Fruit fly (Drosophila melanogaster) whole organism, prepupa: ENCODE data around the gene CG44002.

Experiments
- Blimp-1 ChIP-seq: fragments of 200-800 bp; sonication (Bioruptor generic); optimal IDR thresholded peaks from 3 replicates; lab custom pipeline; 2017; ENCODE audit warnings: missing biosample characterization, missing genetic modification characterization, mild to moderate bottlenecking, moderate library complexity, missing genetic modification reagents
- CG10631 ChIP-seq: fragments of 200-800 bp; sonication (Bioruptor generic); optimal IDR thresholded peaks from 2 replicates; lab custom pipeline; 2016; ENCODE audit warnings: missing biosample characterization, missing genetic modification characterization
- CG10669 ChIP-seq: fragments of 200-800 bp; sonication (Bioruptor generic); optimal IDR thresholded peaks from 3 replicates; lab custom pipeline; 2018; ENCODE audit warnings: missing biosample characterization, mild to moderate bottlenecking, missing genetic modification characterization, moderate library complexity
- CG11902 ChIP-seq: fragments of 200-800 bp; sonication (Bioruptor generic); optimal IDR thresholded peaks from 3 replicates; lab custom pipeline; 2016; ENCODE audit warnings: missing biosample characterization, missing genetic modification characterization
- CG15336 ChIP-seq: fragments of 200-800 bp; sonication (Bioruptor generic); IDR thresholded peaks from 2 replicates; pipeline ENCODE4 v1.3.6; 2022; ENCODE audit warnings: missing biosample characterization, missing genetic modification characterization
- CG1621 ChIP-seq: fragments of 200-800 bp; sonication (Bioruptor generic); optimal IDR thresholded peaks from 3 replicates; lab custom pipeline; 2018; ENCODE audit warnings: missing biosample characterization, mild to moderate bottlenecking, missing genetic modification characterization
- CG16779 ChIP-seq: fragments of 200-800 bp; sonication (Bioruptor generic); optimal IDR thresholded peaks from 3 replicates; lab custom pipeline; 2017; ENCODE audit warnings: missing biosample characterization, mild to moderate bottlenecking, missing genetic modification characterization
- CG3032 ChIP-seq: fragments of 200-800 bp; optimal IDR thresholded peaks from 2 replicates; lab custom pipeline; 2019; ENCODE audit warnings: missing biosample characterization, mild to moderate bottlenecking, missing genetic modification characterization, moderate library complexity
- CG31627 ChIP-seq: fragments of 200-800 bp; sonication (Bioruptor generic); optimal IDR thresholded peaks from 3 replicates; lab custom pipeline; 2016; ENCODE audit warnings: missing biosample characterization, missing genetic modification characterization
- CG34406 ChIP-seq: fragments of 200-800 bp; sonication (Bioruptor generic); optimal IDR thresholded peaks from 3 replicates; lab custom pipeline; 2016; ENCODE audit warnings: missing biosample characterization, missing genetic modification characterization
- CG6163 ChIP-seq: fragments of 200-800 bp; sonication (Bioruptor generic); IDR thresholded peaks from 3 replicates; pipeline ENCODE4 v1.3.6; 2022; ENCODE audit warnings: missing biosample characterization, missing genetic modification characterization
- CG6276 ChIP-seq: fragments of 200-800 bp; sonication (Bioruptor generic); optimal IDR thresholded peaks from 2 replicates; lab custom pipeline; 2017; ENCODE audit warnings: missing biosample characterization, mild to moderate bottlenecking, missing genetic modification characterization
- CG6792 ChIP-seq: fragments of 200-800 bp; sonication (Bioruptor generic); optimal IDR thresholded peaks from 3 replicates; lab custom pipeline; 2016; ENCODE audit warnings: missing biosample characterization, missing genetic modification characterization
- CG6854 ChIP-seq: fragments of 200-800 bp; sonication (Bioruptor generic); optimal IDR thresholded peaks from 2 replicates; lab custom pipeline; 2017; ENCODE audit warnings: missing biosample characterization, mild to moderate bottlenecking, missing genetic modification characterization
- CG8119 ChIP-seq: fragments of 200-800 bp; sonication (Bioruptor generic); IDR thresholded peaks from 3 replicates; pipeline ENCODE4 v1.3.6; 2022; ENCODE audit warnings: missing biosample characterization, missing genetic modification characterization
- CG8319 ChIP-seq: fragments of 200-800 bp; sonication (Bioruptor generic); optimal IDR thresholded peaks from 3 replicates; lab custom pipeline; 2016; ENCODE audit warnings: missing biosample characterization, missing genetic modification characterization
- CG9139 ChIP-seq: fragments of 200-800 bp; sonication (Bioruptor generic); optimal IDR thresholded peaks from 3 replicates; lab custom pipeline; 2017; ENCODE audit warnings: missing biosample characterization, mild to moderate bottlenecking, missing genetic modification characterization
- Eip75B ChIP-seq: fragments of 200-800 bp; sonication (Bioruptor generic); optimal IDR thresholded peaks from 3 replicates; lab custom pipeline; 2016; ENCODE audit warnings: missing biosample characterization, missing genetic modification characterization
- Eip78C ChIP-seq: fragments of 200-800 bp; sonication (Bioruptor generic); peaks from one replicate; lab custom pipeline; 2016; ENCODE audit warnings: missing biosample characterization, missing genetic modification characterization
- Eip93F ChIP-seq: fragments of 200-800 bp; sonication (Bioruptor generic); optimal IDR thresholded peaks from 2 replicates; lab custom pipeline; 2016; ENCODE audit warnings: missing biosample characterization, mild to moderate bottlenecking, missing genetic modification characterization
- Ets21C ChIP-seq: fragments of 200-800 bp; sonication (Bioruptor generic); optimal IDR thresholded peaks from 3 replicates; lab custom pipeline; 2016; ENCODE audit warnings: missing biosample characterization, missing genetic modification characterization
- Ets96B ChIP-seq: fragments of 200-800 bp; optimal IDR thresholded peaks from 2 replicates; lab custom pipeline; 2019; ENCODE audit warnings: missing biosample characterization, mild to moderate bottlenecking, missing genetic modification characterization, moderate library complexity
- Gug ChIP-seq: fragments of 200-800 bp; sonication (Bioruptor generic); IDR thresholded peaks from 2 replicates; pipeline ENCODE4 v1.3.6; 2022; ENCODE audit warnings: missing biosample characterization, missing genetic modification characterization
- Hr38 ChIP-seq: sonication (Bioruptor generic); optimal IDR thresholded peaks from 2 replicates; lab custom pipeline; 2016; ENCODE audit warnings: missing biosample characterization, missing genetic modification characterization
- Hr4 ChIP-seq: fragments of 200-800 bp; sonication (Bioruptor generic); optimal IDR thresholded peaks from 3 replicates; lab custom pipeline; 2016; ENCODE audit warnings: missing biosample characterization, missing genetic modification characterization
- Lpt ChIP-seq: fragments of 200-800 bp; sonication (Bioruptor generic); optimal IDR thresholded peaks from 3 replicates; lab custom pipeline; 2016; ENCODE audit warnings: missing biosample characterization, missing genetic modification characterization
- Met ChIP-seq: fragments of 200-800 bp; sonication (Bioruptor generic); optimal IDR thresholded peaks from 3 replicates; lab custom pipeline; 2016; ENCODE audit warnings: missing biosample characterization, missing genetic modification characterization
- OdsH ChIP-seq: fragments of 200-800 bp; sonication (Bioruptor generic); optimal IDR thresholded peaks from 3 replicates; lab custom pipeline; 2016; ENCODE audit warnings: missing biosample characterization, missing genetic modification characterization
- Smox ChIP-seq: fragments of 200-800 bp; sonication (Bioruptor generic); optimal IDR thresholded peaks from 3 replicates; lab custom pipeline; 2016; ENCODE audit warnings: missing biosample characterization, missing genetic modification characterization
- Sox14 ChIP-seq: fragments of 200-800 bp; sonication (Bioruptor generic); optimal IDR thresholded peaks from 3 replicates; lab custom pipeline; 2016; ENCODE audit warnings: missing biosample characterization, missing genetic modification characterization
- Sox15 ChIP-seq: fragments of 200-800 bp; sonication (Bioruptor generic); optimal IDR thresholded peaks from 3 replicates; lab custom pipeline; 2016; ENCODE audit warnings: missing biosample characterization, missing genetic modification characterization
- achi ChIP-seq: fragments of 200-800 bp; sonication (Bioruptor generic); optimal IDR thresholded peaks from 3 replicates; lab custom pipeline; 2016; ENCODE audit warnings: missing biosample characterization, missing genetic modification characterization
- acj6 ChIP-seq: fragments of 200-800 bp; sonication (Bioruptor generic); optimal IDR thresholded peaks from 3 replicates; lab custom pipeline; 2016; ENCODE audit warnings: missing biosample characterization, missing genetic modification characterization
- cyc ChIP-seq: fragments of 200-800 bp; sonication (Bioruptor generic); optimal IDR thresholded peaks from 3 replicates; lab custom pipeline; 2016; ENCODE audit warnings: missing biosample characterization, missing genetic modification characterization
- dac ChIP-seq: fragments of 200-800 bp; sonication (Bioruptor generic); optimal IDR thresholded peaks from 2 replicates; lab custom pipeline; 2017; ENCODE audit warnings: missing biosample characterization, mild to moderate bottlenecking, missing genetic modification characterization
- dsx ChIP-seq: fragments of 200-800 bp; optimal IDR thresholded peaks from 3 replicates; lab custom pipeline; 2019; ENCODE audit warnings: missing biosample characterization, mild to moderate bottlenecking, missing genetic modification characterization, moderate library complexity; ENCODE audit not compliant: poor library complexity, severe bottlenecking
- fd59A ChIP-seq: fragments of 200-800 bp; sonication (Bioruptor generic); optimal IDR thresholded peaks from 2 replicates; lab custom pipeline; 2017; ENCODE audit warnings: missing biosample characterization, mild to moderate bottlenecking, missing genetic modification characterization, missing genetic modification reagents
- fd85E ChIP-seq: fragments of 200-800 bp; sonication (Bioruptor generic); optimal IDR thresholded peaks from 3 replicates; lab custom pipeline; 2016; ENCODE audit warnings: missing biosample characterization, missing genetic modification characterization
- fkh ChIP-seq: fragments of 200-800 bp; sonication (Bioruptor generic); optimal IDR thresholded peaks from 3 replicates; lab custom pipeline; 2017; ENCODE audit warnings: missing biosample characterization, mild to moderate bottlenecking, missing genetic modification characterization, moderate library complexity
- lz ChIP-seq: fragments of 200-800 bp; sonication (Bioruptor generic); optimal IDR thresholded peaks from 3 replicates; lab custom pipeline; 2016; ENCODE audit warnings: missing biosample characterization, missing genetic modification characterization
- net ChIP-seq: fragments of 200-800 bp; sonication (Bioruptor generic); optimal IDR thresholded peaks from 3 replicates; lab custom pipeline; 2016; ENCODE audit warnings: missing biosample characterization, missing genetic modification characterization
- pdm3 ChIP-seq: fragments of 200-800 bp; sonication (Bioruptor generic); optimal IDR thresholded peaks from 3 replicates; lab custom pipeline; 2016; ENCODE audit warnings: missing biosample characterization, missing genetic modification characterization
- spab ChIP-seq: fragments of 200-800 bp; sonication (Bioruptor generic); optimal IDR thresholded peaks from 2 replicates; lab custom pipeline; 2017; ENCODE audit warnings: missing biosample characterization, mild to moderate bottlenecking, missing genetic modification characterization, missing genetic modification reagents
- ss ChIP-seq, 2 experiments: fragments of 200-800 bp; sonication (Bioruptor generic); optimal IDR thresholded peaks; 2 replicates in 1 of 2; 3 replicates in 1 of 2; lab custom pipeline; 2017 to 2018; ENCODE audit warnings: mild to moderate bottlenecking in 2 of 2, missing biosample characterization in 2 of 2, missing genetic modification characterization in 2 of 2, moderate library complexity in 1 of 2
- svp ChIP-seq: fragments of 200-800 bp; sonication (Bioruptor generic); peaks from one replicate; lab custom pipeline; 2016; ENCODE audit warnings: missing biosample characterization, missing genetic modification characterization

CG44002 gene

dm6 chr2L:3188875-3189274 is 18.0 kb upstream of the CG44002 start (continued):
- no peak for TF ChIP-seq fd85E (GFP tag; lab: Kevin White, UChicago)
- no peak for TF ChIP-seq cyc (GFP tag; lab: Kevin White, UChicago)
- peak; percentile 24 for TF ChIP-seq CG10631 (GFP tag; lab: Kevin White, UChicago)
- TF ChIP-seq spab (GFP tag; lab: Kevin White, UChicago) = peak; percentile 29
- TF ChIP-seq Lpt (GFP tag; lab: Kevin White, UChicago) = no peak
- peak; percentile 15 for TF ChIP-seq pdm3
- TF ChIP-seq dac (GFP tag; lab: Kevin White, UChicago) = no peak
- peak; percentile 26 for TF ChIP-seq Hr4 (GFP tag; lab: Kevin White, UChicago)
- TF ChIP-seq CG15336 (GFP tag; lab: Robert Waterston, UW) = peak; percentile 39; the same call in 1 of the 2 replicates
- TF ChIP-seq net (GFP tag; lab: Kevin White, UChicago) = no peak
- peak; percentile 46 for TF ChIP-seq CG1621 (tag; lab: Kevin White, UChicago)
- TF ChIP-seq CG6792 (GFP tag; lab: Kevin White, UChicago) = peak; percentile 4
- TF ChIP-seq Met = peak; percentile 18
- peak; percentile 41; the same call in 1 of the 3 replicates for TF ChIP-seq CG8119 (GFP tag; lab: Robert Waterston, UW)
- TF ChIP-seq Blimp-1 (GFP tag; lab: Kevin White, UChicago) = no peak
- no peak for TF ChIP-seq CG6276 (GFP tag; lab: Kevin White, UChicago)
- no peak for TF ChIP-seq Eip93F (GFP tag; lab: Kevin White, UChicago)
- TF ChIP-seq fkh = no peak
- TF ChIP-seq achi (GFP tag; lab: Kevin White, UChicago) = peak; percentile 21
- no peak for TF ChIP-seq CG16779 (tag; lab: Kevin White, UChicago)
- TF ChIP-seq dsx (GFP tag; lab: Kevin White, UChicago) = no peak
- no peak for TF ChIP-seq CG3032 (tag; lab: Kevin White, UChicago)
- no peak for TF ChIP-seq Hr38 (GFP tag; lab: Kevin White, UChicago)
- TF ChIP-seq CG9139 = no peak
- TF ChIP-seq CG34406 (GFP tag; lab: Kevin White, UChicago) = peak; percentile 71
- peak; percentile 2 for TF ChIP-seq lz (GFP tag; lab: Kevin White, UChicago)
- peak; percentile 8 for TF ChIP-seq Sox14 (GFP tag; lab: Kevin White, UChicago)
- TF ChIP-seq CG10669 (GFP tag; lab: Kevin White, UChicago) = peak; percentile 48
- TF ChIP-seq CG6854 (GFP tag; lab: Kevin White, UChicago) = no peak
- TF ChIP-seq CG11902 (GFP tag; lab: Kevin White, UChicago) = no peak
- TF ChIP-seq Gug = peak; percentile 19; the same call in 1 of the 2 replicates
- TF ChIP-seq CG31627 (GFP tag; lab: Kevin White, UChicago) = peak; percentile 31
- TF ChIP-seq Sox15 = no peak
- TF ChIP-seq Ets21C (GFP tag; lab: Kevin White, UChicago) = no peak
- peak; percentile 20 for TF ChIP-seq acj6 (GFP tag; lab: Kevin White, UChicago)
- TF ChIP-seq Eip75B (GFP tag; lab: Kevin White, UChicago) = no peak
- TF ChIP-seq OdsH (GFP tag; lab: Kevin White, UChicago) = peak; percentile 30

DNA sequence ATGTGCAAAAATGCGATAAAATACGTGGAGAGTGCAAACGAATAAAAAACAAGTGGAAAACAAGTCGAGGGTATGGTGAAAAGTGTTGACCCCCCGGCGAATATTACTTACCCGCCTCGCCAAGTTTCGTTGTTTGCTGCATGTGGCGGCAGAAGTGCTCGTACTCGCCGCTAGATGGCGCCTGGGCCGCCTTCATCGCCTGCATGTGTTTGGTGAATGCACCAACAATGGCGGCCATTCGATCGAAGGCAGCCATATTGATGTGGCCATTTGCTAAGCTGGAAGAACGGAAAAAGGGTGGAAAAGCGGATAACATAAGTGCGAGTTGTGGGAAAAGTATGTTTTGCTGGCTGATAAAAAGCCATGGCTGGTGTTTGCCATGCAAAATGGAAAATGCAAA is 12.3 kb upstream of the CG44002 start:
- peak; percentile 16 for TF ChIP-seq Eip78C (GFP tag; lab: Kevin White, UChicago)
- TF ChIP-seq Ets96B (tag; lab: Kevin White, UChicago) = no peak
- TF ChIP-seq, all 60 proteins: peak for 1

dm6 chr2L:3179654-3180053 is 8.8 kb upstream of the CG44002 start:
- no peak for TF ChIP-seq CG31627 (GFP tag; lab: Kevin White, UChicago)
- TF ChIP-seq fd59A (GFP tag; lab: Kevin White, UChicago) = no peak
- no peak for TF ChIP-seq Smox (GFP tag; lab: Kevin White, UChicago)
- no peak for TF ChIP-seq Sox14 (GFP tag; lab: Kevin White, UChicago)
- TF ChIP-seq pdm3 = no peak
- no peak for TF ChIP-seq Eip78C (GFP tag; lab: Kevin White, UChicago)
- TF ChIP-seq svp (GFP tag; lab: Kevin White, UChicago) = no peak
- TF ChIP-seq CG8319 = no peak
- TF ChIP-seq acj6 (GFP tag; lab: Kevin White, UChicago) = no peak
- no peak for TF ChIP-seq Hr4 (GFP tag; lab: Kevin White, UChicago)
- TF ChIP-seq ss (GFP tag; optimal IDR thresholded peaks at IDR 0.05; lab: Kevin White, UChicago) = no peak
- no peak for TF ChIP-seq CG6854 (GFP tag; lab: Kevin White, UChicago)
- no peak for TF ChIP-seq CG6163 (GFP tag; lab: Robert Waterston, UW)
